Worm (Caenorhabditis elegans): ENCODE data around the gene C17G10.7.

- TF ChIP-seq blmp-1 (tag; optimal IDR thresholded peaks at IDR 0.05; ENCODE audit: insufficient read depth) (no peak), unc-62 (GFP tag; optimal IDR thresholded peaks at IDR 0.05) (no peak), aly-2 (tag; optimal IDR thresholded peaks at IDR 0.05) (no peak), zag-1 (tag; optimal IDR thresholded peaks at IDR 0.05) (no peak), ama-1 (optimal IDR thresholded peaks at IDR 0.05) (no peak)
These were observed 44.7 kb upstream of the C17G10.7 start, which contains the start of gene bli-2 for ce11 chrII:5652334-5652733.

Measured in whole organism, L2 larva.